Worm (Caenorhabditis elegans): ENCODE data around the gene hst-1.
A peak's percentile ranks its signal among the peaks of the same experiment; 100 is the strongest.

The hst-1 gene

DNA sequence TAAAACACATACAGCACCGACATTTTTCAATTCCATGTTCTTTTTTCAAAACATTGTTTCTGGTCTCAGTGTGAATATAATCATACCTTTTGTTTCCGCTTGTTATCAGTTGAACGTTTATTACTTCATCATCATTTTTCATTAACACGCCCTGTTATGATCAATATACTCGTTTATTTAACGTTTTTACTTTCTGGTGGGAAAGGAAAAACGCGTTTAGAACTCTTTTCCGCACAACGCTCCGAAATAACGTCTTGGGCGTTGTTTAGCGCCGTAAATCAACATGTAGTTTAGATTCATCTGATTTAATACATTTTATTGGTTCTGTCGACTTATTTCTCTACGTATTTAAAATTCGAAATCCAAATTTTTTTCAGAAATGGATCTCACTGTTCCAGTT, 34.0 kb upstream of the hst-1 start, which contains the start of gene pgm-3:
Gene pgm-3, plus strand, starts transcription at position 378 of the 400 bp plus-strand sequence.
- no peak for TF ChIP-seq snpc-1.3 (tag; optimal IDR thresholded peaks at IDR 0.05; ENCODE audit: insufficient read depth)
- no peak for TF ChIP-seq F57A8.1 (GFP tag; optimal IDR thresholded peaks at IDR 0.05)
- TF ChIP-seq snpc-4 (GFP tag; optimal IDR thresholded peaks at IDR 0.05): no peak
- TF ChIP-seq snpc-4 (tag; optimal IDR thresholded peaks at IDR 0.05): no peak
- TF ChIP-seq attf-3 (GFP tag; conservative IDR thresholded peaks at IDR 0.05): peak; percentile 75
- no peak for TF ChIP-seq K12H6.12 (tag; optimal IDR thresholded peaks at IDR 0.05)

DNA sequence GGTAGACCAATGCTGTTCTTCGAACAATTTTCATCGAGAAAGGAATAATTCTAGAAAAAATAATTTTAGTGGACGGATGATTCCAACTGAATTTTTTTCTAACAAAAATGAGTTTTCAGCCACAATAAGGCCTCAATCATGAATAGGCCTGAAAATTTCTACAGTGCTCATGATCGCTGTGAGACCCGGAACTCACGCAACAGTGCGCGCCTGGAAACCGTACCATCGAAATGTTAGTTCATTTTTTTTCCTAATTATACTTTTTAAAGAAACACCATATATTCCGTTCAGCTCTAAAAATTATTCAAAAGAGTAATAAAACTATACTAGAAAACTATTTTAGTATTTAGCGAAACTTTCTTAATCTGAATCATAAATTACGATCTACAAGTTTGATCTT, 33.6 kb upstream of the hst-1 start:
- TF ChIP-seq B0035.1 (tag; optimal IDR thresholded peaks at IDR 0.05): no peak
- TF ChIP-seq F23B12.7 (tag; optimal IDR thresholded peaks at IDR 0.05; ENCODE audit: insufficient read depth): no peak
- peak; percentile 82 for TF ChIP-seq madf-8 (GFP tag; conservative IDR thresholded peaks at IDR 0.05)
- TF ChIP-seq madf-10 (tag; optimal IDR thresholded peaks at IDR 0.05): no peak
- no peak for TF ChIP-seq ets-4 (GFP tag; optimal IDR thresholded peaks at IDR 0.05)
- no peak for TF ChIP-seq attf-3 (GFP tag; conservative IDR thresholded peaks at IDR 0.05)
- no peak for TF ChIP-seq ztf-28 (GFP tag; IDR thresholded peaks at IDR 0.05)
- peak; percentile 83 for TF ChIP-seq F33H1.4 (GFP tag; IDR thresholded peaks at IDR 0.05)
- TF ChIP-seq xnd-1 (tag; optimal IDR thresholded peaks at IDR 0.05): peak; percentile 59
- TF ChIP-seq ztf-6 (GFP tag; IDR thresholded peaks at IDR 0.05): no peak
- no peak for TF ChIP-seq akir-1 (GFP tag; optimal IDR thresholded peaks at IDR 0.05)
- TF ChIP-seq tlf-1 (GFP tag; optimal IDR thresholded peaks at IDR 0.05): no peak
- TF ChIP-seq madf-6 (GFP tag; IDR thresholded peaks at IDR 0.05): peak; percentile 87
- TF ChIP-seq lsl-1 (GFP tag; optimal IDR thresholded peaks at IDR 0.05): peak; percentile 78
- TF ChIP-seq rec-8 (tag; optimal IDR thresholded peaks at IDR 0.05): no peak
- no peak for TF ChIP-seq pbrm-1 (GFP tag; IDR thresholded peaks at IDR 0.05)
- 0 out of 2 replicates have a peak, but pooled peaks have one; percentile 35 for TF ChIP-seq D2030.7 (GFP tag; IDR thresholded peaks at IDR 0.05)
- TF ChIP-seq Y79H2A.3 (GFP tag; conservative IDR thresholded peaks at IDR 0.05): no peak
- peak; percentile 22 for TF ChIP-seq dpl-1 (GFP tag; optimal IDR thresholded peaks at IDR 0.05)
- TF ChIP-seq efl-1 (GFP tag; optimal IDR thresholded peaks at IDR 0.05): peak; percentile 44

DNA sequence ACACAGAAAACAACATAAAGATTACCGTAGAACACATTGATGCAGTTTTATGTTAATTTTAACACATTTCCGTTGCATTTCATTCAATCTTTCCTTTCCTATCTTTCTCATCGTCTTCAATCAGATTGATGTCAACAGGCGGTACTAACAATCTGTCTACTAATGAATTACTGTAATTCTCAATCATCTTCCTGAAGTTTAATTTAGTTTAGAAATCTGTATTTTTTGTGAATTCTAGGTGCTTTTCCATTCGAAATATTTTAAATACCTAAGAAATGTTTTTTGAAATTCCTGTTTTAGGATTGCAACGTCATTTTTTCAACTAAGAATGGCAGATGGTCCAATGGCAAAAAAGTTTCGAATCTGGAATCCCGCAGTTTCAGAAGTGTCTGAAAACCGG, 32.4 kb upstream of the hst-1 start, which contains the start of gene F21D5.9:
Gene F21D5.9, plus strand, starts transcription at position 301 of the 400 bp plus-strand sequence.
- TF ChIP-seq hmg-1.2 (GFP tag; IDR thresholded peaks at IDR 0.05) (no peak), ceh-27 (GFP tag; optimal IDR thresholded peaks at IDR 0.05) (no peak), F39B2.1 (GFP tag; IDR thresholded peaks at IDR 0.05) (no peak), lsl-1 (GFP tag; optimal IDR thresholded peaks at IDR 0.05) (no peak), aptf-2 (GFP tag; conservative IDR thresholded peaks at IDR 0.05) (no peak)

DNA sequence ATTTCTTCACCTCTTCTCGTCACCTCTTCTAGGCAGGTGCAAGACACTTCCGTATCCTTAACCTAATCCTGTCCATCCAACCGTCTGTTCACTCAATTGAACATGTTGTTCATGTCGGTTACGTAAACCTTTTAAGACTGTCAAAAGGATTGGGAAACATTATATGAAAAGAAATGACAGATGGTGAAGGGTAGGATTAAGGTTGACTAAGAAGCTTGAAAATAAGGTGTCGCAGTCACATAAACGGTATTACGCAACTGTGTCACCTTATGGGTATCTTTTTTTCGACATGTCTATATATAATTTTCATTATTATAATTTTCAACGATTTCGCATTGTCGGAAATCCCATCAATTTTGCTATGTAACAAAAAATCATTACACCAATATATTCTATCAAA, 31.5 kb upstream of the hst-1 start:
- TF ChIP-seq lin-35 (GFP tag; optimal IDR thresholded peaks at IDR 0.05) (no peak), bed-1 (GFP tag; IDR thresholded peaks at IDR 0.05) (no peak), C17E4.6 (GFP tag; IDR thresholded peaks at IDR 0.05) (no peak), him-1 (tag; optimal IDR thresholded peaks at IDR 0.05) (no peak), F10E7.11 (tag; optimal IDR thresholded peaks at IDR 0.05) (no peak), ccch-3 (GFP tag; optimal IDR thresholded peaks at IDR 0.05) (no peak), nhr-120 (GFP tag; IDR thresholded peaks at IDR 0.05) (no peak), ztf-26 (tag; optimal IDR thresholded peaks at IDR 0.05) (no peak), snpc-4 (GFP tag; optimal IDR thresholded peaks at IDR 0.05) (no peak), snpc-4 (tag; optimal IDR thresholded peaks at IDR 0.05) (no peak), repo-1 (tag; optimal IDR thresholded peaks at IDR 0.05) (no peak), pbrm-1 (GFP tag; IDR thresholded peaks at IDR 0.05) (no peak), tbp1 (GFP tag; optimal IDR thresholded peaks at IDR 0.05) (no peak), xnd-1 (tag; optimal IDR thresholded peaks at IDR 0.05) (no peak), madf-8 (GFP tag; conservative IDR thresholded peaks at IDR 0.05) (no peak), C06A6.2 (GFP tag; conservative IDR thresholded peaks at IDR 0.05) (no peak), ceh-40 (GFP tag; IDR thresholded peaks at IDR 0.05) (no peak), ceh-58 (GFP tag; IDR thresholded peaks at IDR 0.05) (no peak)
